Fruit fly (Drosophila melanogaster) whole organism, embryonic: ENCODE results near the gene yellow-e3.

Experiments
- Atf-2 ChIP-seq: fragments of 200-800 bp; sonication (Bioruptor generic); optimal IDR thresholded peaks from 2 replicates; lab custom pipeline; 2016; ENCODE audit warnings: missing biosample characterization, missing genetic modification characterization
- CG10366 ChIP-seq: fragments of 200-800 bp; sonication (Bioruptor generic); IDR thresholded peaks from 2 replicates; pipeline ENCODE4 v1.3.6; 2022; ENCODE audit warnings: missing biosample characterization, missing genetic modification characterization
- CG11093 ChIP-seq: fragments of 200-800 bp; sonication (Bioruptor generic); IDR thresholded peaks from 3 replicates; pipeline ENCODE4 v1.3.6; 2022; ENCODE audit warnings: missing biosample characterization, missing genetic modification characterization
- CG11504 ChIP-seq: fragments of 200-800 bp; sonication (Bioruptor generic); optimal IDR thresholded peaks from 3 replicates; lab custom pipeline; 2019; ENCODE audit warnings: missing biosample characterization, mild to moderate bottlenecking, missing genetic modification characterization, moderate library complexity
- CG11723 ChIP-seq: fragments of 200-800 bp; sonication (Bioruptor generic); optimal IDR thresholded peaks from 2 replicates; lab custom pipeline; 2017; ENCODE audit warnings: missing biosample characterization, mild to moderate bottlenecking, missing genetic modification characterization
- CG12744 ChIP-seq: fragments of 200-800 bp; sonication (Bioruptor generic); optimal IDR thresholded peaks from 2 replicates; lab custom pipeline; 2016; ENCODE audit warnings: missing biosample characterization, missing genetic modification characterization
- CG15696 ChIP-seq: fragments of 200-800 bp; sonication (Bioruptor generic); optimal IDR thresholded peaks from 2 replicates; lab custom pipeline; 2019; ENCODE audit warnings: missing biosample characterization, mild to moderate bottlenecking, missing genetic modification characterization, moderate library complexity
- CG17186 ChIP-seq: fragments of 200-800 bp; sonication (Bioruptor generic); optimal IDR thresholded peaks from 3 replicates; lab custom pipeline; 2017; ENCODE audit warnings: missing biosample characterization, missing genetic modification reagents, missing genetic modification characterization
- CG17361 ChIP-seq: fragments of 200-800 bp; sonication (Bioruptor generic); IDR thresholded peaks from 3 replicates; pipeline ENCODE4 v1.3.6; 2022; ENCODE audit warnings: missing biosample characterization, missing genetic modification characterization
- CG17612 ChIP-seq: fragments of 200-800 bp; sonication (Bioruptor generic); IDR thresholded peaks from 2 replicates; pipeline ENCODE4 v1.3.6; 2022; ENCODE audit warnings: missing biosample characterization, missing genetic modification characterization
- CG2120 ChIP-seq: fragments of 200-800 bp; sonication (Bioruptor generic); optimal IDR thresholded peaks from 3 replicates; lab custom pipeline; 2016; ENCODE audit warnings: missing biosample characterization, missing genetic modification characterization
- CG30403 ChIP-seq: fragments of 200-800 bp; sonication (Bioruptor generic); optimal IDR thresholded peaks from 3 replicates; lab custom pipeline; 2016; ENCODE audit warnings: missing biosample characterization, missing genetic modification characterization
- CG6689 ChIP-seq: fragments of 200-800 bp; sonication (Bioruptor generic); IDR thresholded peaks from 2 replicates; pipeline ENCODE4 v1.3.6; 2022; ENCODE audit warnings: missing biosample characterization, missing genetic modification characterization
- CG8089 ChIP-seq: fragments of 200-800 bp; sonication (Bioruptor generic); optimal IDR thresholded peaks from 3 replicates; lab custom pipeline; 2016; ENCODE audit warnings: missing biosample characterization, missing genetic modification characterization
- D ChIP-seq, 2 experiments: fragments of 200-800 bp in 1 of 2; fragments of >200 bp in 1 of 2; sonication (Bioruptor generic) in 1 of 2; optimal IDR thresholded peaks; 2 replicates in 1 of 2; 3 replicates in 1 of 2; lab custom pipeline; 2017; ENCODE audit warnings: mild to moderate bottlenecking in 1 of 2, missing biosample characterization in 1 of 2, missing genetic modification characterization in 1 of 2, missing genetic modification reagents in 1 of 2
- Dip3 ChIP-seq: fragments of 200-800 bp; sonication (Bioruptor generic); optimal IDR thresholded peaks from 3 replicates; lab custom pipeline; 2016; ENCODE audit warnings: missing biosample characterization, missing genetic modification characterization
- Jarid2 ChIP-seq: fragments of 200-800 bp; sonication (Bioruptor generic); optimal IDR thresholded peaks from 3 replicates; lab custom pipeline; 2017; ENCODE audit warnings: mild to moderate bottlenecking, missing biosample characterization, missing genetic modification reagents, missing genetic modification characterization
- Lim3 ChIP-seq: fragments of 200-800 bp; sonication (Bioruptor generic); IDR thresholded peaks from 2 replicates; pipeline ENCODE4 v1.3.6; 2022; ENCODE audit warnings: missing biosample characterization, missing genetic modification characterization
- Mad ChIP-seq: fragments of 200-800 bp; sonication (Bioruptor generic); optimal IDR thresholded peaks from 2 replicates; lab custom pipeline; 2016; ENCODE audit warnings: missing biosample characterization, missing genetic modification characterization
- Max ChIP-seq: fragments of 200-800 bp; sonication (Bioruptor generic); optimal IDR thresholded peaks from 2 replicates; lab custom pipeline; 2016; ENCODE audit warnings: missing biosample characterization, mild to moderate bottlenecking, missing genetic modification characterization
- Poxn ChIP-seq: fragments of 200-800 bp; sonication (Bioruptor generic); IDR thresholded peaks from 2 replicates; pipeline ENCODE4 v1.3.6; 2022; ENCODE audit warnings: missing biosample characterization, missing genetic modification characterization
- Ravus ChIP-seq: fragments of 200-800 bp; sonication (Bioruptor generic); IDR thresholded peaks from 2 replicates; pipeline ENCODE4 v1.3.6; 2022; ENCODE audit warnings: missing biosample characterization, missing genetic modification characterization
- Six4 ChIP-seq: fragments of 200-800 bp; sonication (Bioruptor generic); optimal IDR thresholded peaks from 2 replicates; lab custom pipeline; 2016; ENCODE audit warnings: missing biosample characterization, missing genetic modification characterization
- Sry-β ChIP-seq: fragments of 200-800 bp; sonication (Bioruptor generic); optimal IDR thresholded peaks from 2 replicates; lab custom pipeline; 2018; ENCODE audit warnings: missing biosample characterization, mild to moderate bottlenecking, missing genetic modification characterization, moderate library complexity
- Sry-δ ChIP-seq: fragments of 200-800 bp; sonication (Bioruptor generic); optimal IDR thresholded peaks from 2 replicates; lab custom pipeline; 2016; ENCODE audit warnings: missing biosample characterization, missing genetic modification characterization
- Vsx1 ChIP-seq: fragments of 200-800 bp; sonication (Bioruptor generic); optimal IDR thresholded peaks from 2 replicates; lab custom pipeline; 2017; ENCODE audit warnings: missing biosample characterization, mild to moderate bottlenecking, missing genetic modification characterization, missing genetic modification reagents
- chinmo ChIP-seq: fragments of 200-800 bp; sonication (Bioruptor generic); IDR thresholded peaks from 4 replicates; pipeline ENCODE4 v1.3.6; 2022; ENCODE audit warnings: missing biosample characterization, missing genetic modification characterization; ENCODE audit not compliant: partially characterized antibody
- crc ChIP-seq: fragments of 200-800 bp; sonication (Bioruptor generic); optimal IDR thresholded peaks from 2 replicates; lab custom pipeline; 2016; ENCODE audit warnings: missing biosample characterization, missing genetic modification characterization
- danr ChIP-seq: fragments of 200-800 bp; sonication (Bioruptor generic); IDR thresholded peaks from 2 replicates; pipeline ENCODE4 v1.3.6; 2022; ENCODE audit warnings: missing biosample characterization, missing genetic modification characterization
- hbn ChIP-seq: fragments of 200-800 bp; sonication (Bioruptor generic); IDR thresholded peaks from 2 replicates; pipeline ENCODE4 v1.3.6; 2022; ENCODE audit warnings: missing biosample characterization, missing genetic modification characterization; ENCODE audit not compliant: partially characterized antibody
- ind ChIP-seq: fragments of 200-800 bp; sonication (Bioruptor generic); optimal IDR thresholded peaks from 3 replicates; lab custom pipeline; 2016; ENCODE audit warnings: missing biosample characterization, missing genetic modification characterization
- jigr1 ChIP-seq: fragments of 200-800 bp; sonication (Bioruptor generic); IDR thresholded peaks from 3 replicates; pipeline ENCODE4 v1.3.6; 2022; ENCODE audit warnings: missing biosample characterization, missing genetic modification characterization
- kah ChIP-seq: fragments of 200-800 bp; sonication (Bioruptor generic); optimal IDR thresholded peaks from 2 replicates; lab custom pipeline; 2018; ENCODE audit warnings: missing biosample characterization, mild to moderate bottlenecking, missing genetic modification characterization
- kay ChIP-seq: fragments of 200-800 bp; sonication (Bioruptor generic); optimal IDR thresholded peaks from 2 replicates; lab custom pipeline; 2016; ENCODE audit warnings: missing biosample characterization, missing genetic modification characterization
- lmd ChIP-seq: fragments of 200-800 bp; sonication (Bioruptor generic); IDR thresholded peaks from 2 replicates; pipeline ENCODE4 v1.3.6; 2022; ENCODE audit warnings: missing biosample characterization, missing genetic modification characterization
- pb ChIP-seq: fragments of 200-800 bp; sonication (Bioruptor generic); optimal IDR thresholded peaks from 3 replicates; lab custom pipeline; 2016; ENCODE audit warnings: missing biosample characterization, missing genetic modification characterization
- prd ChIP-seq, 3 experiments: fragments of >200 bp in 2 of 3; fragments of 200-800 bp in 1 of 3; sonication (Bioruptor generic) in 1 of 3; optimal IDR thresholded peaks in 2 of 3; IDR thresholded peaks in 1 of 3; 2 replicates in 2 of 3; 3 replicates in 1 of 3; pipeline versions ENCODE4 v1.3.6 to Lab custom; 2017 to 2022; ENCODE audit warnings: missing biosample characterization in 1 of 3, missing genetic modification characterization in 1 of 3
- psq ChIP-seq: fragments of 200-800 bp; sonication (Bioruptor generic); optimal IDR thresholded peaks from 2 replicates; lab custom pipeline; 2017; ENCODE audit warnings: missing biosample characterization, missing genetic modification characterization
- repo ChIP-seq: fragments of 200-800 bp; sonication (Bioruptor generic); optimal IDR thresholded peaks from 2 replicates; lab custom pipeline; 2016; ENCODE audit warnings: missing biosample characterization, missing genetic modification characterization
- slou ChIP-seq: fragments of 200-800 bp; sonication (Bioruptor generic); optimal IDR thresholded peaks from 3 replicates; lab custom pipeline; 2016; ENCODE audit warnings: missing biosample characterization, missing genetic modification characterization
- sr ChIP-seq: fragments of 200-800 bp; sonication (Bioruptor generic); IDR thresholded peaks from 3 replicates; pipeline ENCODE4 v1.3.6; 2022; ENCODE audit warnings: missing biosample characterization, missing genetic modification characterization
- stc ChIP-seq: fragments of 200-800 bp; sonication (Bioruptor generic); IDR thresholded peaks from 2 replicates; pipeline ENCODE4 v1.3.6; 2022; ENCODE audit warnings: missing biosample characterization, missing genetic modification characterization
- tll ChIP-seq, 2 experiments: fragments of 200-800 bp in 1 of 2; fragments of >200 bp in 1 of 2; sonication (Bioruptor generic) in 1 of 2; optimal IDR thresholded peaks; 2 replicates each; lab custom pipeline; 2017 to 2019; ENCODE audit warnings: missing biosample characterization in 2 of 2, missing genetic modification characterization in 2 of 2, mild to moderate bottlenecking in 1 of 2, moderate library complexity in 1 of 2
- trem ChIP-seq: fragments of 200-800 bp; optimal IDR thresholded peaks from 3 replicates; lab custom pipeline; 2019; ENCODE audit warnings: missing biosample characterization, mild to moderate bottlenecking, missing genetic modification characterization, moderate library complexity
- twi ChIP-seq: fragments of 200-800 bp; optimal IDR thresholded peaks from 2 replicates; lab custom pipeline; 2019; ENCODE audit warnings: missing biosample characterization, mild to moderate bottlenecking, missing genetic modification characterization, moderate library complexity
- tx ChIP-seq: fragments of 200-800 bp; sonication (Bioruptor generic); optimal IDR thresholded peaks from 2 replicates; lab custom pipeline; 2016; ENCODE audit warnings: missing biosample characterization, missing genetic modification characterization
- z ChIP-seq: fragments of 200-800 bp; sonication (Bioruptor generic); IDR thresholded peaks from 3 replicates; pipeline ENCODE4 v1.3.6; 2022; ENCODE audit warnings: missing biosample characterization, missing genetic modification characterization
- zen ChIP-seq: fragments of 200-800 bp; sonication (Bioruptor generic); optimal IDR thresholded peaks from 3 replicates; lab custom pipeline; 2018; ENCODE audit warnings: missing biosample characterization, mild to moderate bottlenecking, missing genetic modification characterization, moderate library complexity
- zf30C ChIP-seq: fragments of 200-800 bp; sonication (Bioruptor generic); optimal IDR thresholded peaks from 3 replicates; lab custom pipeline; 2018; ENCODE audit warnings: missing biosample characterization, mild to moderate bottlenecking, missing genetic modification characterization

Gene yellow-e3

dm6 chr3R:13381744-13382435 lies 22.8 kb downstream of the yellow-e3 start, which contains the start of the genes mRpS21 and Droj2 (continued):
- TF ChIP-seq zf30C (GFP tag; lab: Kevin White, UChicago) (no peak), ind (GFP tag; lab: Kevin White, UChicago) (peak; percentile 63), tx (GFP tag; lab: Kevin White, UChicago) (peak; percentile 4), Atf-2 (GFP tag; lab: Kevin White, UChicago) (no peak), danr (GFP tag; lab: Robert Waterston, UW) (no peak), Sry-δ (GFP tag; lab: Kevin White, UChicago) (peak; percentile 41), kay (peak; percentile 12), CG17361 (GFP tag; lab: Robert Waterston, UW) (peak; percentile 77), crc (GFP tag; lab: Kevin White, UChicago) (peak; percentile 6), tll (GFP tag; optimal IDR thresholded peaks at IDR 0.05; lab: Kevin White, UChicago) (peak in 1 of 2 experiments; percentile 28), CG17186 (GFP tag; lab: Kevin White, UChicago) (no peak), Sry-β (no peak), CG6689 (GFP tag; lab: Robert Waterston, UW) (no peak), Max (GFP tag; lab: Kevin White, UChicago) (peak; percentile 25), zen (tag; lab: Kevin White, UChicago) (peak; percentile 79), jigr1 (GFP tag; lab: Robert Waterston, UW) (no peak), CG15696 (tag; lab: Kevin White, UChicago) (peak; percentile 57), lmd (peak; percentile 52; the same call in 1 of the 2 replicates), prd (optimal IDR thresholded peaks at IDR 0.05; lab: Kevin White, UChicago) (no peak), prd (GFP tag; IDR thresholded peaks at IDR 0.05; lab: Robert Waterston, UW) (peak; percentile 61), Poxn (GFP tag; lab: Robert Waterston, UW) (no peak), CG12744 (GFP tag; lab: Kevin White, UChicago) (peak; percentile 9), Lim3 (GFP tag; lab: Robert Waterston, UW) (no peak), CG17612 (GFP tag; lab: Robert Waterston, UW) (no peak), sr (GFP tag; lab: Robert Waterston, UW) (0 out of 3 replicates have a peak, but pooled peaks have one; percentile 19), CG2120 (GFP tag; lab: Kevin White, UChicago) (peak; percentile 83), CG11504 (tag; lab: Kevin White, UChicago) (peak; percentile 74), CG10366 (peak; percentile 11; the same call in 1 of the 2 replicates), Jarid2 (GFP tag; lab: Kevin White, UChicago) (peak; percentile 29), Six4 (peak; percentile 50), hbn (GFP tag; lab: Robert Waterston, UW) (no peak; the same call in 1 of the 2 replicates), CG11093 (GFP tag; lab: Robert Waterston, UW) (no peak), Vsx1 (GFP tag; lab: Kevin White, UChicago) (peak; percentile 45), kah (no peak), twi (peak; percentile 63), stc (GFP tag; lab: Robert Waterston, UW) (no peak), trem (tag; lab: Kevin White, UChicago) (peak; percentile 62), pb (GFP tag; lab: Kevin White, UChicago) (no peak), CG30403 (GFP tag; lab: Kevin White, UChicago) (peak; percentile 70), CG8089 (GFP tag; lab: Kevin White, UChicago) (no peak), Mad (peak; percentile 29), slou (peak; percentile 24), chinmo (GFP tag; lab: Robert Waterston, UW) (no peak), Dip3 (GFP tag; lab: Kevin White, UChicago) (peak; percentile 44), psq (GFP tag; lab: Kevin White, UChicago) (no peak), CG11723 (GFP tag; lab: Kevin White, UChicago) (no peak), z (GFP tag; lab: Robert Waterston, UW) (no peak), repo (GFP tag; lab: Kevin White, UChicago) (no peak), D (optimal IDR thresholded peaks at IDR 0.05; lab: Kevin White, UChicago) (no peak), D (GFP tag; optimal IDR thresholded peaks at IDR 0.05; lab: Kevin White, UChicago) (no peak), Ravus (GFP tag; lab: Robert Waterston, UW) (no peak)
